Fruit fly (Drosophila melanogaster) whole organism, embryonic: ENCODE results near the gene Sas-6.

ENCODE experiments used
- Atf-2 ChIP-seq: fragments of 200-800 bp; sonication (Bioruptor generic); optimal IDR thresholded peaks from 2 replicates; lab custom pipeline; 2016; ENCODE audit warnings: missing biosample characterization, missing genetic modification characterization
- B-H2 ChIP-seq: fragments of 200-800 bp; sonication (Bioruptor generic); optimal IDR thresholded peaks from 2 replicates; lab custom pipeline; 2018; ENCODE audit warnings: missing biosample characterization, mild to moderate bottlenecking, missing genetic modification characterization
- BtbVII ChIP-seq: fragments of 200-800 bp; sonication (Bioruptor generic); optimal IDR thresholded peaks from 3 replicates; lab custom pipeline; 2017; ENCODE audit warnings: missing biosample characterization, mild to moderate bottlenecking, missing genetic modification characterization
- CG1024 ChIP-seq: fragments of 200-800 bp; sonication (Bioruptor generic); IDR thresholded peaks from 2 replicates; pipeline ENCODE4 v1.3.6; 2022; ENCODE audit warnings: missing biosample characterization, missing genetic modification characterization
- CG10543 ChIP-seq: fragments of 200-800 bp; sonication (Bioruptor generic); optimal IDR thresholded peaks from 3 replicates; lab custom pipeline; 2017; ENCODE audit warnings: missing biosample characterization, mild to moderate bottlenecking, missing genetic modification characterization, moderate library complexity
- CG11696 ChIP-seq: fragments of 200-800 bp; sonication (Bioruptor generic); IDR thresholded peaks from 2 replicates; pipeline ENCODE4 v1.3.6; 2022; ENCODE audit warnings: missing biosample characterization, missing genetic modification characterization
- CG12219 ChIP-seq: fragments of 200-800 bp; sonication (Bioruptor generic); optimal IDR thresholded peaks from 3 replicates; lab custom pipeline; 2018; ENCODE audit warnings: missing biosample characterization, mild to moderate bottlenecking, missing genetic modification characterization
- CG12769 ChIP-seq: fragments of 200-800 bp; sonication (Bioruptor generic); optimal IDR thresholded peaks from 2 replicates; lab custom pipeline; 2019; ENCODE audit warnings: missing biosample characterization, mild to moderate bottlenecking, missing genetic modification characterization, moderate library complexity
- CG14441 ChIP-seq: fragments of 200-800 bp; sonication (Bioruptor generic); IDR thresholded peaks from 2 replicates; pipeline ENCODE4 v1.3.6; 2022; ENCODE audit warnings: missing biosample characterization, missing genetic modification characterization
- CG17359 ChIP-seq: fragments of 200-800 bp; sonication (Bioruptor generic); optimal IDR thresholded peaks from 3 replicates; lab custom pipeline; 2018; ENCODE audit warnings: missing biosample characterization, mild to moderate bottlenecking, missing genetic modification characterization, moderate library complexity
- CG17829 ChIP-seq: fragments of 200-800 bp; optimal IDR thresholded peaks from 2 replicates; lab custom pipeline; 2019; ENCODE audit warnings: missing biosample characterization, mild to moderate bottlenecking, missing genetic modification characterization, moderate library complexity
- CG18476 ChIP-seq: fragments of 200-800 bp; sonication (Bioruptor generic); optimal IDR thresholded peaks from 2 replicates; lab custom pipeline; 2016; ENCODE audit warnings: missing biosample characterization, mild to moderate bottlenecking, missing genetic modification characterization
- CG2875 ChIP-seq: fragments of 200-800 bp; sonication (Bioruptor generic); optimal IDR thresholded peaks from 2 replicates; lab custom pipeline; 2017; ENCODE audit warnings: missing biosample characterization, mild to moderate bottlenecking, missing genetic modification characterization, missing genetic modification reagents
- CG30431 ChIP-seq: fragments of 200-800 bp; sonication (Bioruptor generic); optimal IDR thresholded peaks from 2 replicates; lab custom pipeline; 2017; ENCODE audit warnings: missing biosample characterization, missing genetic modification characterization
- CG4424 ChIP-seq: fragments of 200-800 bp; sonication (Bioruptor generic); optimal IDR thresholded peaks from 3 replicates; lab custom pipeline; 2016; ENCODE audit warnings: missing biosample characterization, missing genetic modification characterization
- CG5953 ChIP-seq: fragments of 200-800 bp; sonication (Bioruptor generic); IDR thresholded peaks from 2 replicates; pipeline ENCODE4 v1.3.6; 2022; ENCODE audit warnings: missing biosample characterization, missing genetic modification characterization
- CG6683 ChIP-seq: fragments of 200-800 bp; sonication (Bioruptor generic); optimal IDR thresholded peaks from 2 replicates; lab custom pipeline; 2017; ENCODE audit warnings: missing biosample characterization, mild to moderate bottlenecking, missing genetic modification characterization, missing genetic modification reagents
- CG7839 ChIP-seq: fragments of 200-800 bp; sonication (Bioruptor generic); optimal IDR thresholded peaks from 3 replicates; lab custom pipeline; 2018; ENCODE audit warnings: missing biosample characterization, mild to moderate bottlenecking, missing genetic modification characterization, moderate library complexity
- CG8478 ChIP-seq: fragments of >200 bp; optimal IDR thresholded peaks from 2 replicates; lab custom pipeline; 2018
- CG8765 ChIP-seq: fragments of 200-800 bp; sonication (Bioruptor generic); IDR thresholded peaks from 2 replicates; pipeline ENCODE4 v1.3.6; 2022; ENCODE audit warnings: missing biosample characterization, missing genetic modification characterization
- CG9817 ChIP-seq: fragments of 200-800 bp; sonication (Bioruptor generic); optimal IDR thresholded peaks from 2 replicates; lab custom pipeline; 2018; ENCODE audit warnings: missing biosample characterization, mild to moderate bottlenecking, missing genetic modification characterization, moderate library complexity
- CG9876 ChIP-seq: fragments of 200-800 bp; sonication (Bioruptor generic); optimal IDR thresholded peaks from 2 replicates; lab custom pipeline; 2016; ENCODE audit warnings: missing biosample characterization, missing genetic modification characterization
- Gug ChIP-seq: fragments of 200-800 bp; sonication (Bioruptor generic); IDR thresholded peaks from 4 replicates; pipeline ENCODE4 v1.3.6; 2022; ENCODE audit warnings: missing biosample characterization, missing genetic modification characterization
- Hsf ChIP-seq: fragments of 200-800 bp; sonication (Bioruptor generic); optimal IDR thresholded peaks from 3 replicates; lab custom pipeline; 2016; ENCODE audit warnings: missing biosample characterization, missing genetic modification characterization
- Lpt ChIP-seq: fragments of >200 bp; optimal IDR thresholded peaks from 2 replicates; lab custom pipeline; 2018; ENCODE audit warnings: missing biosample characterization, missing genetic modification characterization
- Mes4 ChIP-seq: fragments of 200-800 bp; sonication (Bioruptor generic); optimal IDR thresholded peaks from 2 replicates; lab custom pipeline; 2016; ENCODE audit warnings: missing biosample characterization, missing genetic modification characterization
- NK7.1 ChIP-seq: fragments of 200-800 bp; sonication (Bioruptor generic); optimal IDR thresholded peaks from 3 replicates; lab custom pipeline; 2016; ENCODE audit warnings: missing biosample characterization, missing genetic modification characterization
- PHDP ChIP-seq: fragments of 200-800 bp; sonication (Bioruptor generic); optimal IDR thresholded peaks from 3 replicates; lab custom pipeline; 2018; ENCODE audit warnings: missing biosample characterization, mild to moderate bottlenecking, missing genetic modification characterization, moderate library complexity
- Ptx1 ChIP-seq: fragments of 200-800 bp; sonication (Bioruptor generic); IDR thresholded peaks from 2 replicates; pipeline ENCODE4 v1.3.6; 2022; ENCODE audit warnings: missing biosample characterization, missing genetic modification characterization
- Six4 ChIP-seq: fragments of 200-800 bp; sonication (Bioruptor generic); optimal IDR thresholded peaks from 2 replicates; lab custom pipeline; 2016; ENCODE audit warnings: missing biosample characterization, missing genetic modification characterization
- Ssrp ChIP-seq: fragments of 200-800 bp; sonication (Bioruptor generic); optimal IDR thresholded peaks from 2 replicates; lab custom pipeline; 2018; ENCODE audit warnings: missing biosample characterization, mild to moderate bottlenecking, missing genetic modification characterization, moderate library complexity
- TFAM ChIP-seq: fragments of 200-800 bp; sonication (Bioruptor generic); optimal IDR thresholded peaks from 2 replicates; lab custom pipeline; 2017; ENCODE audit warnings: missing biosample characterization, missing genetic modification characterization, inconsistent platforms
- Trl ChIP-seq, 3 experiments: fragments of >200 bp in 2 of 3; fragments of 200-800 bp in 1 of 3; sonication (Bioruptor generic) in 1 of 3; optimal IDR thresholded peaks; 2 replicates in 1 of 3; 3 replicates in 2 of 3; lab custom pipeline; 2016 to 2017; ENCODE audit warnings: missing biosample characterization in 1 of 3, missing genetic modification characterization in 1 of 3
- abd-A ChIP-seq: fragments of 200-800 bp; sonication (Bioruptor generic); optimal IDR thresholded peaks from 3 replicates; lab custom pipeline; 2019; ENCODE audit warnings: missing biosample characterization, mild to moderate bottlenecking, missing genetic modification characterization, moderate library complexity
- ato ChIP-seq: fragments of 200-800 bp; sonication (Bioruptor generic); IDR thresholded peaks from 2 replicates; pipeline ENCODE4 v1.3.6; 2022; ENCODE audit warnings: missing biosample characterization, missing genetic modification characterization; ENCODE audit not compliant: partially characterized antibody
- bigmax ChIP-seq: fragments of 200-800 bp; sonication (Bioruptor generic); optimal IDR thresholded peaks from 2 replicates; lab custom pipeline; 2018; ENCODE audit warnings: missing biosample characterization, mild to moderate bottlenecking, missing genetic modification characterization
- crol ChIP-seq: fragments of 200-800 bp; sonication (Bioruptor generic); IDR thresholded peaks from 2 replicates; pipeline ENCODE4 v1.3.6; 2022; ENCODE audit warnings: missing biosample characterization, missing genetic modification characterization
- dati ChIP-seq: fragments of 200-800 bp; sonication (Bioruptor generic); IDR thresholded peaks from 2 replicates; pipeline ENCODE4 v1.3.6; 2022; ENCODE audit warnings: missing biosample characterization, missing genetic modification characterization
- gcm ChIP-seq: fragments of 200-800 bp; sonication (Bioruptor generic); optimal IDR thresholded peaks from 2 replicates; lab custom pipeline; 2019; ENCODE audit warnings: missing biosample characterization, mild to moderate bottlenecking, missing genetic modification characterization, moderate library complexity
- maf-S ChIP-seq: fragments of 200-800 bp; sonication (Bioruptor generic); optimal IDR thresholded peaks from 2 replicates; lab custom pipeline; 2016; ENCODE audit warnings: missing biosample characterization, missing genetic modification characterization
- nom ChIP-seq: fragments of 200-800 bp; sonication (Bioruptor generic); optimal IDR thresholded peaks from 2 replicates; lab custom pipeline; 2017; ENCODE audit warnings: missing biosample characterization, missing genetic modification characterization, mild to moderate bottlenecking, moderate library complexity, missing genetic modification reagents
- org-1 ChIP-seq: fragments of 200-800 bp; sonication (Bioruptor generic); optimal IDR thresholded peaks from 2 replicates; lab custom pipeline; 2017; ENCODE audit warnings: missing biosample characterization, missing genetic modification characterization
- pfk ChIP-seq: fragments of 200-800 bp; sonication (Bioruptor generic); optimal IDR thresholded peaks from 2 replicates; lab custom pipeline; 2018; ENCODE audit warnings: missing biosample characterization, mild to moderate bottlenecking, missing genetic modification characterization, moderate library complexity
- pita ChIP-seq: fragments of 200-800 bp; sonication (Bioruptor generic); optimal IDR thresholded peaks from 2 replicates; lab custom pipeline; 2017; ENCODE audit warnings: missing biosample characterization, mild to moderate bottlenecking, missing genetic modification characterization
- pnt ChIP-seq: fragments of 200-800 bp; sonication (Bioruptor generic); optimal IDR thresholded peaks from 3 replicates; lab custom pipeline; 2016; ENCODE audit warnings: missing biosample characterization, missing genetic modification characterization
- psq ChIP-seq: fragments of 200-800 bp; sonication (Bioruptor generic); optimal IDR thresholded peaks from 2 replicates; lab custom pipeline; 2017; ENCODE audit warnings: missing biosample characterization, missing genetic modification characterization
- scrt ChIP-seq: fragments of 200-800 bp; sonication (Bioruptor generic); optimal IDR thresholded peaks from 2 replicates; lab custom pipeline; 2018; ENCODE audit warnings: missing biosample characterization, mild to moderate bottlenecking, missing genetic modification characterization, moderate library complexity
- sens ChIP-seq: fragments of 200-800 bp; sonication (Bioruptor generic); peaks from one replicate; lab custom pipeline; 2016; ENCODE audit warnings: missing biosample characterization, missing genetic modification characterization
- shn ChIP-seq: fragments of 200-800 bp; sonication (Bioruptor generic); optimal IDR thresholded peaks from 3 replicates; lab custom pipeline; 2016; ENCODE audit warnings: missing biosample characterization, missing genetic modification characterization
- tll ChIP-seq, 2 experiments: fragments of 200-800 bp in 1 of 2; fragments of >200 bp in 1 of 2; sonication (Bioruptor generic) in 1 of 2; optimal IDR thresholded peaks; 2 replicates each; lab custom pipeline; 2017 to 2019; ENCODE audit warnings: missing biosample characterization in 2 of 2, missing genetic modification characterization in 2 of 2, mild to moderate bottlenecking in 1 of 2, moderate library complexity in 1 of 2
- yki ChIP-seq: fragments of >200 bp; optimal IDR thresholded peaks from 3 replicates; lab custom pipeline; 2018

The Sas-6 gene

dm6 chr3R:30014977-30015514 lies 19.9 kb downstream of the Sas-6 start, which contains the start of gene CG7920 (continued):
- no peak for TF ChIP-seq CG9817 (tag; lab: Kevin White, UChicago)
- peak; percentile 20 for TF ChIP-seq CG4424
- TF ChIP-seq CG1024 (GFP tag; lab: Robert Waterston, UW): no peak
- TF ChIP-seq crol: 0 out of 2 replicates have a peak, but pooled peaks have one; percentile 21
- 0 out of 2 replicates have a peak, but pooled peaks have one; percentile 8 for TF ChIP-seq Ptx1 (GFP tag; lab: Robert Waterston, UW)
- no peak for TF ChIP-seq CG5953 (GFP tag; lab: Robert Waterston, UW)
- TF ChIP-seq PHDP: peak; percentile 6
- peak; percentile 77 for TF ChIP-seq nom (GFP tag; lab: Kevin White, UChicago)
- TF ChIP-seq maf-S: peak; percentile 10
- TF ChIP-seq CG8478 (lab: Kevin White, UChicago): no peak
- no peak for TF ChIP-seq Trl (optimal IDR thresholded peaks at IDR 0.05; lab: Kevin White, UChicago)
- no peak for TF ChIP-seq Trl (GFP tag; optimal IDR thresholded peaks at IDR 0.05; lab: Kevin White, UChicago)
- no peak for TF ChIP-seq dati
- TF ChIP-seq ato (GFP tag; lab: Robert Waterston, UW): peak; percentile 61; the same call in 1 of the 2 replicates
- TF ChIP-seq CG12219 (GFP tag; lab: Kevin White, UChicago): no peak
- no peak for TF ChIP-seq pita (GFP tag; lab: Kevin White, UChicago)
- TF ChIP-seq sens (GFP tag; lab: Kevin White, UChicago): no peak
- TF ChIP-seq abd-A (tag; lab: Kevin White, UChicago): peak; percentile 37
- no peak for TF ChIP-seq CG30431 (GFP tag; lab: Kevin White, UChicago)
- peak; percentile 41 for TF ChIP-seq CG17829 (tag; lab: Kevin White, UChicago)
- TF ChIP-seq Gug (GFP tag; lab: Robert Waterston, UW): no peak
- no peak for TF ChIP-seq CG9876 (GFP tag; lab: Kevin White, UChicago)
- no peak for TF ChIP-seq Atf-2
- TF ChIP-seq scrt (GFP tag; lab: Kevin White, UChicago): peak; percentile 47
- TF ChIP-seq CG6683 (GFP tag; lab: Kevin White, UChicago): no peak
- peak; percentile 48 for TF ChIP-seq BtbVII
- TF ChIP-seq NK7.1: no peak
- no peak for TF ChIP-seq Mes4
- TF ChIP-seq CG2875 (GFP tag; lab: Kevin White, UChicago): no peak
- peak; percentile 52 for TF ChIP-seq CG12769 (tag; lab: Kevin White, UChicago)
- TF ChIP-seq CG17359: no peak
- no peak for TF ChIP-seq CG7839 (tag; lab: Kevin White, UChicago)
- TF ChIP-seq Six4 (GFP tag; lab: Kevin White, UChicago): no peak
- no peak for TF ChIP-seq org-1 (GFP tag; lab: Kevin White, UChicago)
- no peak for TF ChIP-seq bigmax (GFP tag; lab: Kevin White, UChicago)
- TF ChIP-seq CG14441 (GFP tag; lab: Robert Waterston, UW): no peak
- no peak for TF ChIP-seq CG8765 (GFP tag; lab: Robert Waterston, UW)
- TF ChIP-seq B-H2: no peak
- TF ChIP-seq pfk: no peak
- TF ChIP-seq shn: no peak
- TF ChIP-seq TFAM (GFP tag; lab: Kevin White, UChicago): no peak
- TF ChIP-seq pnt: no peak
- peak; percentile 4 for TF ChIP-seq gcm (GFP tag; lab: Kevin White, UChicago)
- TF ChIP-seq psq (GFP tag; lab: Kevin White, UChicago): no peak
- TF ChIP-seq Hsf (GFP tag; lab: Kevin White, UChicago): no peak
- TF ChIP-seq CG11696: no peak
- TF ChIP-seq Lpt (GFP tag; lab: Kevin White, UChicago): no peak
- TF ChIP-seq CG10543: peak; percentile 58
- no peak for TF ChIP-seq CG18476 (GFP tag; lab: Kevin White, UChicago)
- TF ChIP-seq yki (lab: Kevin White, UChicago): no peak
- TF ChIP-seq Ssrp (tag; lab: Kevin White, UChicago): no peak
- TF ChIP-seq tll (GFP tag; optimal IDR thresholded peaks at IDR 0.05; lab: Kevin White, UChicago): no peak
